Worm (Caenorhabditis elegans) whole organism, L1 larva: ENCODE results near the gene dpy-17.
A peak's percentile ranks its signal among the peaks of the same experiment; 100 is the strongest.

Experiments
- C04F5.9 ChIP-seq: sonication (generic microtip); optimal IDR thresholded peaks from 2 replicates; lab custom pipeline; 2016; ENCODE audit warnings: missing genetic modification characterization, missing compliant biosample characterization
- C16A3.4 ChIP-seq: fragments of 150-350 bp; optimal IDR thresholded peaks from 2 replicates; lab custom pipeline; 2014; ENCODE audit warnings: missing biosample characterization, missing genetic modification characterization
- C34B4.2 ChIP-seq: sonication (generic microtip); optimal IDR thresholded peaks from 2 replicates; lab custom pipeline; 2017; ENCODE audit warnings: mild to moderate bottlenecking, missing genetic modification characterization, missing compliant biosample characterization
- F16B12.6 ChIP-seq: fragments of 150-350 bp; optimal IDR thresholded peaks from 2 replicates; lab custom pipeline; 2014; ENCODE audit warnings: missing biosample characterization, missing genetic modification characterization
- aly-2 ChIP-seq: fragments of 150-350 bp; optimal IDR thresholded peaks from 2 replicates; lab custom pipeline; 2014; ENCODE audit warnings: missing biosample characterization, missing genetic modification characterization
- ama-1 ChIP-seq: fragments of 150-350 bp; optimal IDR thresholded peaks from 2 replicates; lab custom pipeline; 2014
- blmp-1 ChIP-seq: fragments of 150-350 bp; optimal IDR thresholded peaks from 2 replicates; lab custom pipeline; 2014; ENCODE audit warnings: missing biosample characterization, missing genetic modification characterization
- ceh-63 ChIP-seq: fragments of 200-800 bp; sonication (Bioruptor generic); optimal IDR thresholded peaks from 2 replicates; lab custom pipeline; 2018; ENCODE audit warnings: mild to moderate bottlenecking, missing genetic modification characterization, missing compliant biosample characterization
- ceh-88 ChIP-seq: fragments of 200-800 bp; sonication (Bioruptor generic); IDR thresholded peaks from 2 replicates; pipeline ENCODE4 v1.3.6; 2022; ENCODE audit warnings: missing genetic modification characterization, missing compliant biosample characterization
- ceh-90 ChIP-seq: sonication (generic microtip); optimal IDR thresholded peaks from 2 replicates; lab custom pipeline; 2016; ENCODE audit warnings: missing genetic modification characterization, missing compliant biosample characterization
- dpl-1 ChIP-seq, 3 experiments: fragments of 150-350 bp in 2 of 3; sonication (generic microtip) in 1 of 3; optimal IDR thresholded peaks; 2 replicates each; lab custom pipeline; 2014 to 2017; ENCODE audit warnings: missing biosample characterization in 3 of 3, missing genetic modification characterization in 3 of 3, missing genetic modification reagents in 3 of 3
- efl-1 ChIP-seq, 4 experiments: fragments of 150-350 bp; optimal IDR thresholded peaks in 3 of 4; peaks in 1 of 4; 1 replicate in 1 of 4; 2 replicates in 3 of 4; lab custom pipeline; 2014; ENCODE audit warnings: missing biosample characterization in 2 of 4, missing genetic modification characterization in 2 of 4, missing genetic modification reagents in 2 of 4
- egl-13 ChIP-seq: sonication (generic microtip); optimal IDR thresholded peaks from 2 replicates; lab custom pipeline; 2016; ENCODE audit warnings: missing genotype, missing genetic modification reagents, missing genetic modification characterization, missing compliant biosample characterization
- elt-3 ChIP-seq, 6 experiments: fragments of 150-350 bp in 1 of 6; sonication (generic microtip); optimal IDR thresholded peaks; 2 replicates each; lab custom pipeline; 2017 to 2018; ENCODE audit warnings: missing biosample characterization in 6 of 6, missing genetic modification characterization in 6 of 6, inconsistent platforms in 1 of 6
- ets-5 ChIP-seq: fragments of 200-800 bp; sonication (Bioruptor generic); IDR thresholded peaks from 2 replicates; pipeline ENCODE4 v1.3.6; 2022; ENCODE audit warnings: missing genetic modification characterization, missing compliant biosample characterization
- fkh-10 ChIP-seq: sonication (generic microtip); optimal IDR thresholded peaks from 2 replicates; lab custom pipeline; 2017; ENCODE audit warnings: missing biosample characterization, missing genetic modification reagents, missing genetic modification characterization
- fkh-8 ChIP-seq: sonication (generic microtip); optimal IDR thresholded peaks from 2 replicates; lab custom pipeline; 2016; ENCODE audit warnings: mild to moderate bottlenecking, missing genetic modification characterization, missing compliant biosample characterization
- fos-1 ChIP-seq: fragments of 150-350 bp; optimal IDR thresholded peaks from 2 replicates; lab custom pipeline; 2014; ENCODE audit warnings: missing biosample characterization, missing genetic modification characterization
- hpl-2 ChIP-seq: fragments of 150-350 bp; optimal IDR thresholded peaks from 2 replicates; lab custom pipeline; 2014; ENCODE audit warnings: missing biosample characterization, missing genetic modification reagents, missing genetic modification characterization
- jun-1 ChIP-seq: fragments of 150-350 bp; optimal IDR thresholded peaks from 2 replicates; lab custom pipeline; 2014; ENCODE audit warnings: missing biosample characterization, missing genetic modification reagents, missing genetic modification characterization
- lin-13 ChIP-seq: fragments of 150-350 bp; optimal IDR thresholded peaks from 2 replicates; lab custom pipeline; 2014; ENCODE audit warnings: missing biosample characterization, missing genetic modification reagents, missing genetic modification characterization
- lin-14 ChIP-seq: fragments of 200-800 bp; sonication (Bioruptor generic); optimal IDR thresholded peaks from 2 replicates; lab custom pipeline; 2018; ENCODE audit warnings: mild to moderate bottlenecking, missing genetic modification characterization, moderate library complexity, missing compliant biosample characterization
- lin-15B ChIP-seq: fragments of 150-350 bp; sonication (generic microtip); optimal IDR thresholded peaks from 3 replicates; lab custom pipeline; 2014; ENCODE audit warnings: missing biosample characterization, missing genetic modification characterization
- lsy-2 ChIP-seq, 2 experiments: fragments of 150-350 bp; optimal IDR thresholded peaks; 2 replicates each; lab custom pipeline; 2014; ENCODE audit warnings: missing biosample characterization in 2 of 2, missing genetic modification characterization in 2 of 2
- mdl-1 ChIP-seq, 2 experiments: fragments of 150-350 bp; optimal IDR thresholded peaks; 2 replicates each; lab custom pipeline; 2014 to 2017; ENCODE audit warnings: missing biosample characterization in 2 of 2, missing genetic modification characterization in 2 of 2, inconsistent platforms in 1 of 2
- mef-2 ChIP-seq: fragments of 150-350 bp; optimal IDR thresholded peaks from 2 replicates; lab custom pipeline; 2014; ENCODE audit warnings: missing biosample characterization, missing genetic modification characterization
- mep-1 ChIP-seq: fragments of 150-350 bp; optimal IDR thresholded peaks from 2 replicates; lab custom pipeline; 2014; ENCODE audit warnings: missing biosample characterization, missing genetic modification characterization
- nhr-11 ChIP-seq: fragments of 150-350 bp; optimal IDR thresholded peaks from 2 replicates; lab custom pipeline; 2014; ENCODE audit warnings: missing biosample characterization, missing genetic modification characterization
- nhr-20 ChIP-seq: sonication (generic microtip); optimal IDR thresholded peaks from 2 replicates; lab custom pipeline; 2016; ENCODE audit warnings: mild to moderate bottlenecking, missing genetic modification characterization, missing compliant biosample characterization
- nhr-237 ChIP-seq: fragments of 150-350 bp; optimal IDR thresholded peaks from 2 replicates; lab custom pipeline; 2014; ENCODE audit warnings: missing biosample characterization, missing genetic modification characterization
- nhr-71 ChIP-seq: sonication (generic microtip); optimal IDR thresholded peaks from 2 replicates; lab custom pipeline; 2016; ENCODE audit warnings: mild to moderate bottlenecking, missing genetic modification characterization, moderate library complexity, missing compliant biosample characterization
- nhr-76 ChIP-seq: sonication (generic microtip); optimal IDR thresholded peaks from 2 replicates; lab custom pipeline; 2017; ENCODE audit warnings: missing biosample characterization, missing genetic modification characterization
- nhr-77 ChIP-seq: fragments of 150-350 bp; optimal IDR thresholded peaks from 2 replicates; lab custom pipeline; 2014; ENCODE audit warnings: missing biosample characterization, missing genetic modification characterization
- nhr-85 ChIP-seq: sonication (generic microtip); peaks from one replicate; lab custom pipeline; 2016; ENCODE audit warnings: missing genetic modification characterization, inconsistent platforms, missing compliant biosample characterization
- nhr-90 ChIP-seq: sonication (generic microtip); optimal IDR thresholded peaks from 2 replicates; lab custom pipeline; 2016; ENCODE audit warnings: mild to moderate bottlenecking, missing genetic modification characterization, missing compliant biosample characterization; ENCODE audit not compliant: poor library complexity
- pag-3 ChIP-seq: sonication (generic microtip); optimal IDR thresholded peaks from 2 replicates; lab custom pipeline; 2017; ENCODE audit warnings: missing genetic modification characterization, mild to moderate bottlenecking, missing compliant biosample characterization, antibody characterized with exemption, borderline replicate concordance; ENCODE audit not compliant: insufficient read depth
- pax-3 ChIP-seq: fragments of 200-800 bp; sonication (Bioruptor generic); optimal IDR thresholded peaks from 2 replicates; lab custom pipeline; 2018; ENCODE audit warnings: mild to moderate bottlenecking, missing genetic modification characterization, moderate library complexity, missing compliant biosample characterization
- rnt-1 ChIP-seq: sonication (generic microtip); optimal IDR thresholded peaks from 2 replicates; lab custom pipeline; 2016; ENCODE audit warnings: mild to moderate bottlenecking, missing genetic modification characterization, moderate library complexity, missing compliant biosample characterization
- skn-1 ChIP-seq: fragments of 150-350 bp; optimal IDR thresholded peaks from 2 replicates; lab custom pipeline; 2014; ENCODE audit warnings: missing biosample characterization, missing genetic modification characterization
- snpc-4 ChIP-seq: fragments of 150-350 bp; optimal IDR thresholded peaks from 2 replicates; lab custom pipeline; 2014; ENCODE audit warnings: missing biosample characterization, missing genetic modification characterization
- sox-4 ChIP-seq: sonication (generic microtip); optimal IDR thresholded peaks from 2 replicates; lab custom pipeline; 2016; ENCODE audit warnings: missing genetic modification characterization, missing compliant biosample characterization
- tbx-2 ChIP-seq: sonication (generic microtip); optimal IDR thresholded peaks from 2 replicates; lab custom pipeline; 2016; ENCODE audit warnings: missing genetic modification characterization, missing compliant biosample characterization
- tlp-1 ChIP-seq: fragments of 150-350 bp; optimal IDR thresholded peaks from 2 replicates; lab custom pipeline; 2014; ENCODE audit warnings: missing biosample characterization, missing genetic modification characterization
- unc-62 ChIP-seq: fragments of 150-350 bp; optimal IDR thresholded peaks from 2 replicates; lab custom pipeline; 2014; ENCODE audit warnings: missing biosample characterization, missing genetic modification reagents, missing genetic modification characterization
- unc-86 ChIP-seq: sonication (generic microtip); optimal IDR thresholded peaks from 2 replicates; lab custom pipeline; 2016; ENCODE audit warnings: missing genetic modification characterization, missing compliant biosample characterization
- unc-98 ChIP-seq: fragments of 200-800 bp; sonication (Bioruptor generic); IDR thresholded peaks from 2 replicates; pipeline ENCODE4 v1.3.6; 2022; ENCODE audit warnings: missing genetic modification characterization, missing compliant biosample characterization
- vab-15 ChIP-seq: sonication (generic microtip); optimal IDR thresholded peaks from 2 replicates; lab custom pipeline; 2017; ENCODE audit warnings: missing genotype, mild to moderate bottlenecking, missing genetic modification characterization, missing compliant biosample characterization
- zip-4 ChIP-seq: fragments of 200-800 bp; sonication (Bioruptor generic); optimal IDR thresholded peaks from 2 replicates; lab custom pipeline; 2018; ENCODE audit warnings: mild to moderate bottlenecking, missing genetic modification characterization, moderate library complexity, missing compliant biosample characterization
- ztf-11 ChIP-seq, 2 experiments: sonication (generic microtip); optimal IDR thresholded peaks; 2 replicates each; lab custom pipeline; 2016 to 2017; ENCODE audit warnings: missing genetic modification characterization in 2 of 2, missing biosample characterization in 1 of 2, missing compliant biosample characterization in 1 of 2

dpy-17 gene

ce11 chrIII:5077150-5077814 lies 29.8 kb upstream of the dpy-17 start, which contains the start of gene alh-1 (continued):
- TF ChIP-seq elt-3 (tag; optimal IDR thresholded peaks at IDR 0.05; lab: Kevin White, UChicago), result no peak
- no peak for TF ChIP-seq C34B4.2
- TF ChIP-seq tlp-1 (tag; lab: Kevin White, UChicago), result no peak
- no peak for TF ChIP-seq dpl-1 (GFP tag; optimal IDR thresholded peaks at IDR 0.05; lab: Kevin White, UChicago)
- TF ChIP-seq fos-1, result no peak
- TF ChIP-seq unc-86 (tag; lab: Kevin White, UChicago), result no peak
- TF ChIP-seq efl-1 (optimal IDR thresholded peaks at IDR 0.05; lab: Kevin White, UChicago), result peak in 1 of 2 experiments; percentile 6
- peak in 1 of 2 experiments; percentile 88 for TF ChIP-seq efl-1 (GFP tag; optimal IDR thresholded peaks at IDR 0.05 in 1 of 2; lab: Kevin White, UChicago)
- no peak for TF ChIP-seq ama-1
- TF ChIP-seq nhr-85, result peak; percentile 57
- TF ChIP-seq nhr-77 (tag; lab: Kevin White, UChicago), result peak; percentile 2
- peak; percentile 43 for TF ChIP-seq nhr-71 (tag; lab: Kevin White, UChicago)
- no peak for TF ChIP-seq fkh-10
- TF ChIP-seq egl-13 (tag; lab: Kevin White, UChicago), result no peak
- TF ChIP-seq mep-1, result peak; percentile 21

ce11 chrIII:5078062-5078461 lies 29.1 kb upstream of the dpy-17 start:
- peak; percentile 44 for TF ChIP-seq blmp-1 (tag; lab: Kevin White, UChicago)
- no peak for TF ChIP-seq mef-2 (tag; lab: Kevin White, UChicago)
- no peak for TF ChIP-seq unc-98 (GFP tag; lab: Robert Waterston, UW)
- no peak for TF ChIP-seq vab-15 (tag; lab: Kevin White, UChicago)
- peak; percentile 8 for TF ChIP-seq fkh-8 (tag; lab: Kevin White, UChicago)
- peak; percentile 96 for TF ChIP-seq nhr-20 (tag; lab: Kevin White, UChicago)
- TF ChIP-seq C16A3.4, result peak; percentile 68
- no peak for TF ChIP-seq nhr-237
- TF ChIP-seq nhr-76, result no peak
- TF ChIP-seq jun-1, result peak; percentile 44
- TF ChIP-seq rnt-1 (tag; lab: Kevin White, UChicago), result peak; percentile 60
- TF ChIP-seq pax-3 (tag; lab: Kevin White, UChicago), result no peak
- TF ChIP-seq tbx-2 (tag; lab: Kevin White, UChicago), result peak; percentile 86
- peak in 3 of 6 experiments; percentile 18 to 95 (median 72) for TF ChIP-seq elt-3 (tag; optimal IDR thresholded peaks at IDR 0.05; lab: Kevin White, UChicago)
- peak; percentile 32 for TF ChIP-seq nhr-11
- TF ChIP-seq unc-62 (GFP tag; lab: Kevin White, UChicago), result no peak
- TF ChIP-seq fos-1, result no peak
- TF ChIP-seq pag-3 (tag; lab: Kevin White, UChicago), result no peak
- peak in 2 of 3 experiments; percentile 36 to 56 for TF ChIP-seq dpl-1 (GFP tag; optimal IDR thresholded peaks at IDR 0.05; lab: Kevin White, UChicago)
- TF ChIP-seq egl-13 (tag; lab: Kevin White, UChicago), result no peak
- TF ChIP-seq fkh-10, result no peak
- no peak for TF ChIP-seq ceh-63 (GFP tag; lab: Kevin White, UChicago)
- TF ChIP-seq ceh-90 (tag; lab: Kevin White, UChicago), result no peak
- TF ChIP-seq ets-5 (GFP tag; lab: Robert Waterston, UW), result no peak
- peak; percentile 90 for TF ChIP-seq skn-1 (tag; lab: Kevin White, UChicago)
- no peak for TF ChIP-seq lin-13 (GFP tag; lab: Kevin White, UChicago)
- peak; percentile 90 for TF ChIP-seq nhr-90 (tag; lab: Kevin White, UChicago)
- TF ChIP-seq mdl-1 (tag; optimal IDR thresholded peaks at IDR 0.05; lab: Kevin White, UChicago), result peak in 1 of 2 experiments; percentile 97
- TF ChIP-seq ceh-88 (GFP tag; lab: Robert Waterston, UW), result no peak
- TF ChIP-seq zip-4 (GFP tag; lab: Kevin White, UChicago), result no peak
- TF ChIP-seq sox-4 (tag; lab: Kevin White, UChicago), result no peak
- TF ChIP-seq lsy-2 (tag; optimal IDR thresholded peaks at IDR 0.05; lab: Kevin White, UChicago), result peak; percentile 46 to 60
- TF ChIP-seq hpl-2 (GFP tag; lab: Kevin White, UChicago), result no peak
- peak; percentile 53 for TF ChIP-seq snpc-4
- peak; percentile 94 for TF ChIP-seq nhr-71 (tag; lab: Kevin White, UChicago)
- no peak for TF ChIP-seq ztf-11 (tag; optimal IDR thresholded peaks at IDR 0.05; lab: Kevin White, UChicago)
- no peak for TF ChIP-seq ama-1
- TF ChIP-seq F16B12.6 (tag; lab: Kevin White, UChicago), result no peak
- TF ChIP-seq lin-15B (tag; lab: Kevin White, UChicago), result no peak
- peak; percentile 13 for TF ChIP-seq C04F5.9
- peak; percentile 94 for TF ChIP-seq lin-14 (GFP tag; lab: Kevin White, UChicago)
- peak; percentile 43 for TF ChIP-seq mep-1
- TF ChIP-seq unc-86 (tag; lab: Kevin White, UChicago), result no peak
- no peak for TF ChIP-seq aly-2 (tag; lab: Kevin White, UChicago)
